Worm (Caenorhabditis elegans): ENCODE measurements around the gene far-1.

far-1 gene

DNA sequence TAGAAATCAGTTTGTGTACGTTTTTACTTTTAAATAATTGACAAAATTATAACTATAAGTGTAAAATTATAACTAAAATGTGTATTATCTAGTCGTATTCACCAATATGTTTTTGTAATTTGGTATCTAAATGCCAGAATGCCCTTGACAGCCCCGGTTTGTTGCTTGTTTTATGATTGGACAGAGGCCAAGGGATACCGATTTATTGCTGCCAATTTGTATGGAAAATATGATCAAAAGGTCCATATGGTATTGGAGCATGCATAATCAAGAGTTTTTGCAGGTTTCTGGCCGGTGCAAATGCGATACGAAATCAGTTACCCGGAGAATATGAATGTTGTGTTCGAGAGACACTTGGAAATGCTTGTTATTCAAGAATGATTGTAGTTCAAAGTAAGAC lies 34.8 kb upstream of the far-1 start:
- no peak for TF ChIP-seq ZK546.5 (tag; optimal IDR thresholded peaks at IDR 0.05)
- no peak for TF ChIP-seq unc-39 (tag; optimal IDR thresholded peaks at IDR 0.05)
- TF ChIP-seq hmg-11 (tag; optimal IDR thresholded peaks at IDR 0.05): no peak
- no peak for TF ChIP-seq nfya-1 (tag; optimal IDR thresholded peaks at IDR 0.05; ENCODE audit: insufficient read depth)
- no peak for TF ChIP-seq daf-12 (tag; optimal IDR thresholded peaks at IDR 0.05)
- TF ChIP-seq lsy-12 (tag; optimal IDR thresholded peaks at IDR 0.05): no peak
- no peak for TF ChIP-seq nhr-43 (tag; optimal IDR thresholded peaks at IDR 0.05; ENCODE audit: poor library complexity, severe bottlenecking)
- no peak for TF ChIP-seq ceh-16 (tag; optimal IDR thresholded peaks at IDR 0.05)
- TF ChIP-seq ceh-28 (tag; optimal IDR thresholded peaks at IDR 0.05): no peak
- TF ChIP-seq skn-1 (tag; optimal IDR thresholded peaks at IDR 0.05): no peak
- no peak for TF ChIP-seq mml-1 (tag; optimal IDR thresholded peaks at IDR 0.05)
- no peak for TF ChIP-seq ztf-11 (tag; optimal IDR thresholded peaks at IDR 0.05)
- TF ChIP-seq nhr-23 (tag; optimal IDR thresholded peaks at IDR 0.05): no peak
- TF ChIP-seq ceh-82 (tag; optimal IDR thresholded peaks at IDR 0.05): no peak
- TF ChIP-seq egl-5 (tag; optimal IDR thresholded peaks at IDR 0.05): no peak
- TF ChIP-seq nhr-28 (tag; optimal IDR thresholded peaks at IDR 0.05): no peak
- TF ChIP-seq zag-1 (tag; optimal IDR thresholded peaks at IDR 0.05): no peak
- no peak for TF ChIP-seq pha-4 (tag; optimal IDR thresholded peaks at IDR 0.05)

- TF ChIP-seq elt-3 (tag; optimal IDR thresholded peaks at IDR 0.05) (no peak), lin-39 (tag; optimal IDR thresholded peaks at IDR 0.05) (no peak), ceh-16 (tag; optimal IDR thresholded peaks at IDR 0.05) (no peak), pha-4 (tag; optimal IDR thresholded peaks at IDR 0.05) (no peak), unc-39 (tag; optimal IDR thresholded peaks at IDR 0.05) (no peak), elt-1 (tag; optimal IDR thresholded peaks at IDR 0.05) (no peak), snpc-4 (tag; optimal IDR thresholded peaks at IDR 0.05) (no peak), nhr-77 (tag; optimal IDR thresholded peaks at IDR 0.05) (no peak), fos-1 (tag; optimal IDR thresholded peaks at IDR 0.05) (no peak), nhr-12 (tag; optimal IDR thresholded peaks at IDR 0.05) (no peak), nhr-237 (tag; optimal IDR thresholded peaks at IDR 0.05) (no peak), skn-1 (tag; optimal IDR thresholded peaks at IDR 0.05) (no peak), aly-2 (tag; optimal IDR thresholded peaks at IDR 0.05) (no peak), ZK546.5 (tag; optimal IDR thresholded peaks at IDR 0.05) (no peak)
Measured at ce11 chrIII:9114649-9115048, 33.7 kb upstream of the far-1 start, which contains the start of gene ZK512.1. TSS of gene ZK512.1 (plus strand) at chrIII:9114949.

DNA sequence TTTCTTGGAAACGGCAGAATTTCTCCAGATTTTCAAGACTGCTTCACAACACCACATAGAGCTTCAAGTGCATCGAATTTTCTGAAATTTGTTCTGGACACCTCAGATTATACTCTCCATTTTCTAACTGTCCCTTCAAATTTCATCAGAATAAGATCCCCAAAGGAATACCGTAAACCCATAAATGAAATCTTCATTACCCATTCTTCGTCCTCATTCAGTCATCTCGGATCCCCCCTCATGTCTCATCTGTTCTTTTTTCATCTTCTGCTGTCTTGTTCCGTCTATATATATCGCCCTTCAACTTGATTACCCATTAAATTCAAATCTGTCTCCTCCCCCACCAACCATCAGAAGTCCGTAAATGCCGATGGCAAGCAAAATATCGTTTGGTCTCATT lies 33.1 kb upstream of the far-1 start:
- no peak for TF ChIP-seq lin-15B (tag; optimal IDR thresholded peaks at IDR 0.05)
- no peak for TF ChIP-seq unc-39 (tag; optimal IDR thresholded peaks at IDR 0.05)
- no peak for TF ChIP-seq nhr-23 (tag; optimal IDR thresholded peaks at IDR 0.05)
- no peak for TF ChIP-seq skn-1 (tag; optimal IDR thresholded peaks at IDR 0.05)
- TF ChIP-seq nhr-237 (tag; optimal IDR thresholded peaks at IDR 0.05): no peak
- no peak for TF ChIP-seq fkh-10 (GFP tag; optimal IDR thresholded peaks at IDR 0.05)
- no peak for TF ChIP-seq R02D3.7 (tag; optimal IDR thresholded peaks at IDR 0.05)
- no peak for TF ChIP-seq nhr-11 (tag; optimal IDR thresholded peaks at IDR 0.05)
- TF ChIP-seq nfya-1 (tag; optimal IDR thresholded peaks at IDR 0.05; ENCODE audit: insufficient read depth): no peak
- no peak for TF ChIP-seq pha-4 (tag; optimal IDR thresholded peaks at IDR 0.05)
- no peak for TF ChIP-seq tbx-2 (tag; optimal IDR thresholded peaks at IDR 0.05)
- no peak for TF ChIP-seq nhr-43 (tag; optimal IDR thresholded peaks at IDR 0.05; ENCODE audit: poor library complexity, severe bottlenecking)
- TF ChIP-seq ceh-16 (tag; optimal IDR thresholded peaks at IDR 0.05): no peak
- TF ChIP-seq mml-1 (tag; optimal IDR thresholded peaks at IDR 0.05): no peak
- TF ChIP-seq sea-2 (GFP tag; optimal IDR thresholded peaks at IDR 0.05): no peak
- no peak for TF ChIP-seq fos-1 (tag; optimal IDR thresholded peaks at IDR 0.05)
- TF ChIP-seq ceh-28 (tag; optimal IDR thresholded peaks at IDR 0.05): no peak
- TF ChIP-seq ceh-82 (tag; optimal IDR thresholded peaks at IDR 0.05): no peak
- TF ChIP-seq ztf-11 (tag; optimal IDR thresholded peaks at IDR 0.05): no peak

- peak; percentile 17 for TF ChIP-seq nhr-25 (tag; optimal IDR thresholded peaks at IDR 0.05)
- TF ChIP-seq mml-1 (tag; optimal IDR thresholded peaks at IDR 0.05): no peak
- TF ChIP-seq eor-1 (tag; optimal IDR thresholded peaks at IDR 0.05): no peak
Measured at ce11 chrIII:9112479-9112878, 31.5 kb upstream of the far-1 start.

ce11 chrIII:9110270-9110669 lies 29.3 kb upstream of the far-1 start:
- TF ChIP-seq elt-2 (tag; optimal IDR thresholded peaks at IDR 0.05): peak; percentile 46
- TF ChIP-seq nhr-25 (tag; optimal IDR thresholded peaks at IDR 0.05): peak; percentile 17
- no peak for TF ChIP-seq ceh-9 (tag; optimal IDR thresholded peaks at IDR 0.05)
- no peak for TF ChIP-seq snpc-4 (tag; optimal IDR thresholded peaks at IDR 0.05)
